Fruit fly (Drosophila melanogaster): ENCODE results near the gene Rev1.

Rev1 gene

DNA sequence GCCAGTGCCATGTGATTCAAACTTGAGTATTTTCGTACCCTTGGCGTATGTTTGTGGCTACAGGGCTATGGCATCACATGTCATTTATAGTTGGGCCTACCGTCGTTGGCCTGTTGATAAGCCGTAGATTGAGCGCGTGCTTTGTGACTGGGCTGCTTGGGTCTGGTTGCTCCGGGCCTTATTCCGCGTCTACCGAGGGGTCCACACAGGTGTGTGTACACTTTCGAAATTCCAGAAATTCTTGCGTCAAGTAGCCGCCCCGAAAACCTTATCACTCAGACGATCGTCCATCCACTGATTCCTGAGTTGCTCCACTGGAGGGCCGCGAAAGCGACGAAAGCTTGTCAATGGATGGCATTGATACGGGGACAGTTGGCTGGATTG lies 16.1 kb upstream of the Rev1 start (continued):
- TF ChIP-seq Rfx (GFP tag; IDR thresholded peaks at IDR 0.05), result 0 out of 2 replicates have a peak, but pooled peaks have one; percentile 10

DNA sequence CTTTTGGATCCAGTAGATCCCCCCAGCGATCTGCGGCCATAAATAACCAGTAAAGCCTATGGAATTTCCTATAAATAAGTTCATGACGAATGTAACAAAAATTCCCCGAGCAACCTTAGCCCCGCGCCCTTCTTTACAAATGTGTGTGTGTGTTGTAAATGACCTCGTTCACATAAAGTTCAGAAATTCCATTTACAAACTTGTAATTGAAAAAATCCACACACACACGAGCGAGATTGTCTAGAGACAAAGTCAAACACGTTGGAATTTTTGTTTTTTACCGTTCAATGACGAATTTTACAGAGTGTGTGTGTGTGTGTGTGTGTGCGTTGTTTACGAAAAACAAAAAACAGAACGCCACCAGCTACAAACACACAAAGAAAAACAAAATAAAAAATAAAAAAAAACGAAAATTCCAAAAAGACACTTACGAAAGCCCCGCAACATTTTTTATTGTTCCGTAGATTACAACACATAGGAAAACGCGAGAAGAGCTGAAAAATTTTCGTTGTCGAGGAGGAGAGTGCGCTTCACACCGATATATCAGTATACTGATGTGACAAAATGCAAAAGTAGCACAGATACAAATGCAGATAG lies 15.3 kb upstream of the Rev1 start:
- TF ChIP-seq scrt (GFP tag; optimal IDR thresholded peaks at IDR 0.05) (no peak), grn (GFP tag; optimal IDR thresholded peaks at IDR 0.05) (peak; percentile 40), CG2199 (GFP tag; IDR thresholded peaks at IDR 0.05) (peak; percentile 66; the same call in 1 of the 3 replicates), Pdp1 (GFP tag; optimal IDR thresholded peaks at IDR 0.05) (peak in 1 of 2 experiments; percentile 78), CG10321 (GFP tag; IDR thresholded peaks at IDR 0.05) (no peak), CG8290 (GFP tag; optimal IDR thresholded peaks at IDR 0.05) (no peak), CG8290 (tag; optimal IDR thresholded peaks at IDR 0.05) (peak in 1 of 2 experiments; percentile 31), sr (GFP tag; IDR thresholded peaks at IDR 0.05) (no peak), Vsx1 (GFP tag; optimal IDR thresholded peaks at IDR 0.05) (peak; percentile 19), CG9727 (GFP tag; optimal IDR thresholded peaks at IDR 0.05) (no peak), ham (GFP tag; IDR thresholded peaks at IDR 0.05) (no peak), C15 (GFP tag; IDR thresholded peaks at IDR 0.05) (no peak), Meics (GFP tag; optimal IDR thresholded peaks at IDR 0.05) (peak; percentile 8), CG6765 (GFP tag; optimal IDR thresholded peaks at IDR 0.05) (peak; percentile 12), CG18262 (tag; optimal IDR thresholded peaks at IDR 0.05) (no peak), cg (GFP tag; optimal IDR thresholded peaks at IDR 0.05) (peak; percentile 64), D19A (tag; optimal IDR thresholded peaks at IDR 0.05) (peak; percentile 46), psq (GFP tag; optimal IDR thresholded peaks at IDR 0.05) (no peak), Blimp-1 (GFP tag; optimal IDR thresholded peaks at IDR 0.05) (peak; percentile 7), ara (GFP tag; IDR thresholded peaks at IDR 0.05) (peak; percentile 11; the same call in 1 of the 2 replicates), CG13894 (tag; optimal IDR thresholded peaks at IDR 0.05) (peak; percentile 26), gsb-n (tag; optimal IDR thresholded peaks at IDR 0.05) (peak; percentile 31), Eip74EF (GFP tag; optimal IDR thresholded peaks at IDR 0.05) (peak in 1 of 2 experiments; percentile 51), BEAF-32 (GFP tag; optimal IDR thresholded peaks at IDR 0.05) (no peak), CG32772 (GFP tag; IDR thresholded peaks at IDR 0.05) (no peak), so (GFP tag; IDR thresholded peaks at IDR 0.05) (peak; percentile 36; the same call in 1 of the 3 replicates), CG3407 (GFP tag; optimal IDR thresholded peaks at IDR 0.05) (no peak), vvl (GFP tag; IDR thresholded peaks at IDR 0.05) (peak; percentile 25; the same call in 1 of the 2 replicates), bcd (GFP tag; optimal IDR thresholded peaks at IDR 0.05) (no peak), Max (GFP tag; optimal IDR thresholded peaks at IDR 0.05) (no peak), ATbp (GFP tag; optimal IDR thresholded peaks at IDR 0.05) (peak; percentile 10), aop (GFP tag; IDR thresholded peaks at IDR 0.05) (no peak), Ada2b (GFP tag; IDR thresholded peaks at IDR 0.05) (no peak), CG12769 (tag; optimal IDR thresholded peaks at IDR 0.05) (peak; percentile 68), sd (tag; optimal IDR thresholded peaks at IDR 0.05) (peak; percentile 100), mirr (GFP tag; optimal IDR thresholded peaks at IDR 0.05) (peak; percentile 83), chinmo (GFP tag; IDR thresholded peaks at IDR 0.05; ENCODE audit: partially characterized antibody) (peak; percentile 79), pzg (GFP tag; optimal IDR thresholded peaks at IDR 0.05) (no peak), CG12071 (GFP tag; optimal IDR thresholded peaks at IDR 0.05) (peak; percentile 7), D (optimal IDR thresholded peaks at IDR 0.05) (no peak), D (GFP tag; optimal IDR thresholded peaks at IDR 0.05) (peak; percentile 33), Sox102F (GFP tag; optimal IDR thresholded peaks at IDR 0.05) (peak; percentile 33), CG15269 (tag; optimal IDR thresholded peaks at IDR 0.05) (peak; percentile 67), D19B (GFP tag; optimal IDR thresholded peaks at IDR 0.05) (no peak), CG17186 (GFP tag; optimal IDR thresholded peaks at IDR 0.05) (no peak), fd64A (GFP tag; optimal IDR thresholded peaks at IDR 0.05) (no peak), CG10543 (GFP tag; optimal IDR thresholded peaks at IDR 0.05) (peak; percentile 41)
